Worm (Caenorhabditis elegans) whole organism, young adult: ENCODE measurements around the gene sru-35.

Source experiments
- C17E4.6 ChIP-seq: fragments of 200-800 bp; sonication (Bioruptor generic); IDR thresholded peaks from 2 replicates; pipeline ENCODE4 v1.3.6; 2022; ENCODE audit warnings: missing genetic modification reagents, missing genetic modification characterization, missing compliant biosample characterization
- F37B4.10 ChIP-seq: fragments of 200-800 bp; sonication (Bioruptor generic); IDR thresholded peaks from 2 replicates; pipeline ENCODE4 v1.3.6; 2022; ENCODE audit warnings: missing genetic modification characterization, missing compliant biosample characterization
- F55B11.4 ChIP-seq: sonication (generic microtip); optimal IDR thresholded peaks from 2 replicates; lab custom pipeline; 2016; ENCODE audit warnings: missing compliant biosample characterization, missing genetic modification characterization, borderline replicate concordance; ENCODE audit not compliant: insufficient read depth
- F57A8.1 ChIP-seq: fragments of 200-800 bp; sonication (Bioruptor generic); optimal IDR thresholded peaks from 2 replicates; lab custom pipeline; 2018; ENCODE audit warnings: mild to moderate bottlenecking, missing genetic modification characterization, moderate library complexity, missing compliant biosample characterization
- F57C9.4 ChIP-seq: sonication (generic microtip); optimal IDR thresholded peaks from 2 replicates; lab custom pipeline; 2017; ENCODE audit warnings: mild to moderate bottlenecking, missing genetic modification characterization, missing compliant biosample characterization
- T26A5.8 ChIP-seq: sonication (generic microtip); optimal IDR thresholded peaks from 2 replicates; lab custom pipeline; 2016; ENCODE audit warnings: missing genetic modification characterization, missing compliant biosample characterization
- Y53F4B.3 ChIP-seq: fragments of 200-800 bp; sonication (Bioruptor generic); IDR thresholded peaks from 2 replicates; pipeline ENCODE4 v1.3.6; 2022; ENCODE audit warnings: missing genetic modification reagents, missing genetic modification characterization, missing compliant biosample characterization
- Y79H2A.3 ChIP-seq: fragments of 200-800 bp; sonication (Bioruptor generic); conservative IDR thresholded peaks from 2 replicates; pipeline ENCODE4 v1.3.6; 2022; ENCODE audit warnings: missing genetic modification reagents, missing genetic modification characterization, missing compliant biosample characterization
- akir-1 ChIP-seq: fragments of 200-800 bp; sonication (Bioruptor generic); optimal IDR thresholded peaks from 2 replicates; lab custom pipeline; 2018; ENCODE audit warnings: mild to moderate bottlenecking, missing genetic modification characterization, moderate library complexity, missing compliant biosample characterization
- aptf-2 ChIP-seq: fragments of 200-800 bp; sonication (Bioruptor generic); conservative IDR thresholded peaks from 2 replicates; pipeline ENCODE4 v1.3.6; 2022; ENCODE audit warnings: missing genetic modification reagents, missing genetic modification characterization, missing compliant biosample characterization
- aptf-3 ChIP-seq: fragments of 200-800 bp; sonication (Bioruptor generic); IDR thresholded peaks from 2 replicates; pipeline ENCODE4 v1.3.6; 2022; ENCODE audit warnings: missing genetic modification characterization, missing compliant biosample characterization
- attf-3 ChIP-seq: fragments of 200-800 bp; sonication (Bioruptor generic); conservative IDR thresholded peaks from 2 replicates; pipeline ENCODE4 v1.3.6; 2022; ENCODE audit warnings: missing genetic modification reagents, missing genetic modification characterization, missing compliant biosample characterization
- bed-1 ChIP-seq: fragments of 200-800 bp; sonication (Bioruptor generic); IDR thresholded peaks from 2 replicates; pipeline ENCODE4 v1.3.6; 2022; ENCODE audit warnings: missing genetic modification reagents, missing genetic modification characterization, missing compliant biosample characterization
- cebp-2 ChIP-seq: fragments of 200-800 bp; sonication (Bioruptor generic); IDR thresholded peaks from 2 replicates; pipeline ENCODE4 v1.3.6; 2022; ENCODE audit warnings: missing genetic modification characterization, missing compliant biosample characterization
- ceh-100 ChIP-seq: fragments of 200-800 bp; sonication (Bioruptor generic); IDR thresholded peaks from 2 replicates; pipeline ENCODE4 v1.3.6; 2022; ENCODE audit warnings: missing genetic modification reagents, missing genetic modification characterization, missing compliant biosample characterization
- ceh-40 ChIP-seq: fragments of 200-800 bp; sonication (Bioruptor generic); IDR thresholded peaks from 2 replicates; pipeline ENCODE4 v1.3.6; 2022; ENCODE audit warnings: missing genetic modification characterization, missing compliant biosample characterization
- ceh-79 ChIP-seq: sonication (generic microtip); optimal IDR thresholded peaks from 2 replicates; lab custom pipeline; 2017; ENCODE audit warnings: mild to moderate bottlenecking, missing genetic modification characterization, missing compliant biosample characterization
- egl-44 ChIP-seq: fragments of 200-800 bp; sonication (Bioruptor generic); IDR thresholded peaks from 2 replicates; pipeline ENCODE4 v1.3.6; 2022; ENCODE audit warnings: missing genetic modification reagents, missing genetic modification characterization, missing compliant biosample characterization
- egrh-3 ChIP-seq: fragments of 200-800 bp; sonication (Bioruptor generic); IDR thresholded peaks from 2 replicates; pipeline ENCODE4 v1.3.6; 2022; ENCODE audit warnings: missing genetic modification reagents, missing genetic modification characterization, missing compliant biosample characterization
- him-1 ChIP-seq: sonication (generic microtip); optimal IDR thresholded peaks from 2 replicates; lab custom pipeline; 2016; ENCODE audit warnings: missing genotype, missing genetic modification reagents, missing genetic modification characterization, missing compliant biosample characterization
- hmg-1.2 ChIP-seq: fragments of 200-800 bp; sonication (Bioruptor generic); IDR thresholded peaks from 2 replicates; pipeline ENCODE4 v1.3.6; 2022; ENCODE audit warnings: missing genetic modification reagents, missing genetic modification characterization, missing compliant biosample characterization
- lin-26 ChIP-seq: fragments of 200-800 bp; sonication (Bioruptor generic); IDR thresholded peaks from 2 replicates; pipeline ENCODE4 v1.3.6; 2022; ENCODE audit warnings: missing genetic modification reagents, missing genetic modification characterization, missing compliant biosample characterization
- lin-35 ChIP-seq, 3 experiments: fragments of 150-350 bp in 2 of 3; sonication (generic microtip) in 1 of 3; optimal IDR thresholded peaks; 2 replicates each; lab custom pipeline; 2014 to 2018; ENCODE audit warnings: missing biosample characterization in 3 of 3, missing genetic modification characterization in 3 of 3, missing genetic modification reagents in 3 of 3
- lir-1 ChIP-seq: fragments of 200-800 bp; sonication (Bioruptor generic); conservative IDR thresholded peaks from 2 replicates; pipeline ENCODE4 v1.3.6; 2022; ENCODE audit warnings: missing genetic modification reagents, missing genetic modification characterization, missing compliant biosample characterization
- madf-10 ChIP-seq: sonication (generic microtip); optimal IDR thresholded peaks from 2 replicates; lab custom pipeline; 2016; ENCODE audit warnings: mild to moderate bottlenecking, missing genetic modification characterization, missing compliant biosample characterization
- madf-8 ChIP-seq: fragments of 200-800 bp; sonication (Bioruptor generic); conservative IDR thresholded peaks from 2 replicates; pipeline ENCODE4 v1.3.6; 2022; ENCODE audit warnings: missing genetic modification reagents, missing genetic modification characterization, missing compliant biosample characterization
- nfya-2 ChIP-seq: fragments of 200-800 bp; sonication (Bioruptor generic); IDR thresholded peaks from 2 replicates; pipeline ENCODE4 v1.3.6; 2022; ENCODE audit warnings: missing genetic modification reagents, missing genetic modification characterization, missing compliant biosample characterization
- nfyb-1 ChIP-seq: fragments of 200-800 bp; sonication (Bioruptor generic); IDR thresholded peaks from 2 replicates; pipeline ENCODE4 v1.3.6; 2022; ENCODE audit warnings: missing genetic modification reagents, missing genetic modification characterization, missing compliant biosample characterization
- nhr-179 ChIP-seq: sonication (generic microtip); optimal IDR thresholded peaks from 2 replicates; lab custom pipeline; 2016; ENCODE audit warnings: mild to moderate bottlenecking, missing genetic modification characterization, missing compliant biosample characterization
- pha-4 ChIP-seq: fragments of 150-350 bp; sonication (generic microtip); optimal IDR thresholded peaks from 2 replicates; lab custom pipeline; 2014; ENCODE audit warnings: missing biosample characterization, missing genetic modification reagents, missing genetic modification characterization
- repo-1 ChIP-seq: sonication (generic microtip); optimal IDR thresholded peaks from 2 replicates; lab custom pipeline; 2017; ENCODE audit warnings: mild to moderate bottlenecking, missing genetic modification characterization, missing compliant biosample characterization
- somi-1 ChIP-seq: fragments of 200-800 bp; sonication (Bioruptor generic); optimal IDR thresholded peaks from 2 replicates; lab custom pipeline; 2018; ENCODE audit warnings: mild to moderate bottlenecking, missing genetic modification characterization, missing compliant biosample characterization
- sptf-2 ChIP-seq: fragments of 200-800 bp; sonication (Bioruptor generic); optimal IDR thresholded peaks from 2 replicates; lab custom pipeline; 2018; ENCODE audit warnings: mild to moderate bottlenecking, missing genetic modification characterization, missing compliant biosample characterization
- tbp1 ChIP-seq: fragments of 200-800 bp; sonication (Bioruptor generic); optimal IDR thresholded peaks from 2 replicates; lab custom pipeline; 2018; ENCODE audit warnings: mild to moderate bottlenecking, missing genetic modification characterization, missing compliant biosample characterization
- tlf-1 ChIP-seq: fragments of 200-800 bp; sonication (Bioruptor generic); optimal IDR thresholded peaks from 2 replicates; lab custom pipeline; 2018; ENCODE audit warnings: mild to moderate bottlenecking, missing genetic modification characterization, missing compliant biosample characterization
- unc-62 ChIP-seq: fragments of 150-350 bp; optimal IDR thresholded peaks from 2 replicates; lab custom pipeline; 2014; ENCODE audit warnings: missing biosample characterization, missing genetic modification reagents, missing genetic modification characterization
- xnd-1 ChIP-seq: sonication (generic microtip); optimal IDR thresholded peaks from 2 replicates; lab custom pipeline; 2016; ENCODE audit warnings: missing genotype, missing genetic modification reagents, missing genetic modification characterization, missing compliant biosample characterization
- zim-3 ChIP-seq: sonication (generic microtip); optimal IDR thresholded peaks from 2 replicates; lab custom pipeline; 2017; ENCODE audit warnings: mild to moderate bottlenecking, missing genetic modification characterization, moderate library complexity, missing compliant biosample characterization
- ztf-28 ChIP-seq: fragments of 200-800 bp; sonication (Bioruptor generic); IDR thresholded peaks from 2 replicates; pipeline ENCODE4 v1.3.6; 2022; ENCODE audit warnings: missing genetic modification reagents, missing genetic modification characterization, missing compliant biosample characterization

sru-35 gene

ce11 chrIV:8778045-8778444 lies 12.0 kb downstream of the sru-35 start, which contains the start of gene C33D9.6:
Gene C33D9.6, minus strand, starts transcription at chrIV:8778145.
- no peak for TF ChIP-seq cebp-2 (GFP tag; lab: Robert Waterston, UW)
- TF ChIP-seq egrh-3 (GFP tag; lab: Robert Waterston, UW), result no peak

DNA sequence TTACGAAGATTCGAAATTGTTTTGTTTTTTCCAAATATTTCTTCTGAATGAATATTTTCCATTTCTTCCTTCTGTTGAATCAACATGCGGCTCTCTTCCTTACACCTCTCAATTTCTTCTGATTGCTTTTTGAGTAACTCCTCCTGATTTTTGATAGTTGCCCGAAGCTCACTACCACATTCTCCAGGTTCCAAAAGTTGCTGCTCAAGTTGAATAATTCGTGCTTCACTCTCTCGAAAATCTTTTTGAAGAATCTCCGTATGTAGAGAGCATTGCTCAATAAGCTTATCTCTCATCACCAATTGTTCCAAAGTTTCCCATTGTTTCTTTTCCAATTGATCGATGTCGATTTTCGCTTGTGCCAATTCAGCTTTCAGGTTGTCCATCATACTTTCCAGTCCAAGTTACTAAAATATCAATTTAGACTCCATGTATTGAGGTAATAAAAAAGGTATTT lies 17.2 kb downstream of the sru-35 start, which contains the start of gene F20C5.6:
Gene F20C5.6, minus strand, starts transcription at position 407 of the 457 bp plus-strand sequence.
- TF ChIP-seq lin-35 (GFP tag; optimal IDR thresholded peaks at IDR 0.05; lab: Kevin White, UChicago) (no peak), pha-4 (tag; lab: Kevin White, UChicago) (no peak), ztf-28 (no peak), lin-26 (no peak)
- TF ChIP-seq, all 124 proteins: peak for 0

ce11 chrIV:8769539-8769938 lies 20.5 kb downstream of the sru-35 start, which contains the start of gene F20C5.5:
Gene F20C5.5, minus strand, starts transcription at chrIV:8769639.
- TF ChIP-seq T26A5.8 (no peak), F57C9.4 (no peak), ceh-40 (GFP tag; lab: Robert Waterston, UW) (no peak), zim-3 (no peak), nfyb-1 (GFP tag; lab: Robert Waterston, UW) (no peak), lir-1 (GFP tag; lab: Robert Waterston, UW) (no peak), bed-1 (GFP tag; lab: Robert Waterston, UW) (no peak), somi-1 (no peak), sptf-2 (GFP tag; lab: Kevin White, UChicago) (no peak), unc-62 (GFP tag; lab: Kevin White, UChicago) (no peak)

ce11 chrIV:8764567-8764966 lies 25.5 kb downstream of the sru-35 start, which contains the start of gene cdc-50.B:
Gene cdc-50.B, plus strand, starts transcription at chrIV:8764867.
- no peak for TF ChIP-seq egl-44 (GFP tag; lab: Robert Waterston, UW)
- TF ChIP-seq ceh-79, result no peak
- no peak for TF ChIP-seq ceh-100 (GFP tag; lab: Robert Waterston, UW)
- no peak for TF ChIP-seq F37B4.10 (GFP tag; lab: Robert Waterston, UW)
- no peak for TF ChIP-seq C17E4.6
- TF ChIP-seq tlf-1, result no peak
- TF ChIP-seq repo-1 (tag; lab: Kevin White, UChicago), result no peak
- no peak for TF ChIP-seq akir-1 (GFP tag; lab: Kevin White, UChicago)
- TF ChIP-seq attf-3 (GFP tag; lab: Robert Waterston, UW), result no peak
- TF ChIP-seq sptf-2 (GFP tag; lab: Kevin White, UChicago), result no peak
- TF ChIP-seq xnd-1 (tag; lab: Kevin White, UChicago), result no peak
- no peak for TF ChIP-seq Y79H2A.3 (GFP tag; lab: Robert Waterston, UW)
- TF ChIP-seq F57A8.1, result no peak
- TF ChIP-seq madf-8, result no peak
- TF ChIP-seq F55B11.4 (tag; lab: Kevin White, UChicago), result no peak
- no peak for TF ChIP-seq nfya-2 (GFP tag; lab: Robert Waterston, UW)
- TF ChIP-seq Y53F4B.3 (GFP tag; lab: Robert Waterston, UW), result no peak
- no peak for TF ChIP-seq him-1
- TF ChIP-seq aptf-3 (GFP tag; lab: Robert Waterston, UW), result no peak

ce11 chrIV:8762471-8762870 lies 27.6 kb downstream of the sru-35 start:
- TF ChIP-seq nhr-179 (tag; lab: Kevin White, UChicago) (no peak), madf-10 (peak; percentile 88), hmg-1.2 (GFP tag; lab: Robert Waterston, UW) (peak; percentile 60; the same call in 1 of the 2 replicates), akir-1 (GFP tag; lab: Kevin White, UChicago) (no peak), aptf-2 (GFP tag; lab: Robert Waterston, UW) (no peak), tbp1 (GFP tag; lab: Kevin White, UChicago) (no peak)
